Worm (Caenorhabditis elegans) whole organism, midembryonic: ENCODE measurements around the gene tyra-2.

Source experiments
- T22C8.4 ChIP-seq: fragments of 200-800 bp; sonication (Bioruptor generic); IDR thresholded peaks from 2 replicates; pipeline ENCODE4 v1.3.6; 2022; ENCODE audit warnings: missing genetic modification characterization, missing compliant biosample characterization
- cog-1 ChIP-seq: sonication (generic microtip); optimal IDR thresholded peaks from 2 replicates; lab custom pipeline; 2016; ENCODE audit warnings: missing genetic modification characterization, missing compliant biosample characterization
- flt-1 ChIP-seq: fragments of 200-800 bp; sonication (Bioruptor generic); IDR thresholded peaks from 2 replicates; pipeline ENCODE4 v1.3.6; 2022; ENCODE audit warnings: missing genetic modification characterization, missing compliant biosample characterization
- klf-2 ChIP-seq: fragments of 200-800 bp; sonication (Bioruptor generic); conservative IDR thresholded peaks from 2 replicates; pipeline ENCODE4 v1.3.6; 2022; ENCODE audit warnings: missing genetic modification reagents, missing genetic modification characterization, missing compliant biosample characterization
- med-1 ChIP-seq: sonication (generic microtip); optimal IDR thresholded peaks from 2 replicates; lab custom pipeline; 2017; ENCODE audit warnings: missing genetic modification characterization, mild to moderate bottlenecking, missing compliant biosample characterization, antibody characterized with exemption, missing genetic modification reagents; ENCODE audit not compliant: insufficient read depth
- ref-1 ChIP-seq: fragments of 200-800 bp; sonication (Bioruptor generic); conservative IDR thresholded peaks from 2 replicates; pipeline ENCODE4 v1.3.6; 2022; ENCODE audit warnings: missing genetic modification reagents, missing genetic modification characterization, missing compliant biosample characterization
- tab-1 ChIP-seq: fragments of 200-800 bp; sonication (Bioruptor generic); IDR thresholded peaks from 2 replicates; pipeline ENCODE4 v1.3.6; 2022; ENCODE audit warnings: missing genetic modification characterization, missing compliant biosample characterization
- ztf-23 ChIP-seq: fragments of 200-800 bp; sonication (Bioruptor generic); IDR thresholded peaks from 2 replicates; pipeline ENCODE4 v1.3.6; 2022; ENCODE audit warnings: missing genetic modification reagents, missing genetic modification characterization, missing compliant biosample characterization
- ztf-29 ChIP-seq: fragments of 200-800 bp; sonication (Bioruptor generic); IDR thresholded peaks from 2 replicates; pipeline ENCODE4 v1.3.6; 2022; ENCODE audit warnings: missing genetic modification reagents, missing genetic modification characterization, missing compliant biosample characterization

The tyra-2 gene

DNA sequence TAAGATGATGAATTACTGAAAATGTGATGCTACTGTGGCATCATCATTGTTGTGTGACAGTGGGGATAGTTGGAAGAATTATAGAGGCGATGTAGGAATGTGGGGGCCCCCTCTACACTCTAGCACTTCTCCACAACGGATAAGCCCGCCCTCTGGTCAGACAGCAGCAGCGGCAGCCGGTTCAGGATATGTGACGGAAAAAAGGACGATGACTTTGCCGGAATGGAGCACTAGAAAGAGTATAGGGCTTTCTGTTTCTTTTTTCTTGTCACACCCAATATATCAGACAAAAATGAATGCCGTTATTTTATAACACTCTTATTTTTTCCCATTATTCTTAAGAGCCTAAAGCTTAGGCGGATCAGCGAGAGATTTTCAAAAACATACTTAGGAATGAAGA lies at the start of gene tyra-2:
TSS of gene tyra-2 (minus strand) at position 101 of the 400 bp plus-strand sequence.
- TF ChIP-seq ref-1 (GFP tag; lab: Robert Waterston, UW) (no peak), ztf-29 (GFP tag; lab: Robert Waterston, UW) (no peak), klf-2 (no peak), flt-1 (no peak)

ce11 chrX:7050290-7050689 lies 44.9 kb upstream of the tyra-2 start, which contains the start of gene ubc-17:
Gene ubc-17 (plus strand): TSS chrX:7050590.
- no peak for TF ChIP-seq flt-1
- TF ChIP-seq med-1 (GFP tag; lab: Kevin White, UChicago): no peak
- no peak for TF ChIP-seq T22C8.4 (GFP tag; lab: Robert Waterston, UW)
- no peak for TF ChIP-seq ref-1 (GFP tag; lab: Robert Waterston, UW)
- TF ChIP-seq klf-2: no peak
- TF ChIP-seq cog-1 (tag; lab: Kevin White, UChicago): no peak
- no peak for TF ChIP-seq ztf-23
- TF ChIP-seq tab-1 (GFP tag; lab: Robert Waterston, UW): no peak
- no peak for TF ChIP-seq ztf-29 (GFP tag; lab: Robert Waterston, UW)

DNA sequence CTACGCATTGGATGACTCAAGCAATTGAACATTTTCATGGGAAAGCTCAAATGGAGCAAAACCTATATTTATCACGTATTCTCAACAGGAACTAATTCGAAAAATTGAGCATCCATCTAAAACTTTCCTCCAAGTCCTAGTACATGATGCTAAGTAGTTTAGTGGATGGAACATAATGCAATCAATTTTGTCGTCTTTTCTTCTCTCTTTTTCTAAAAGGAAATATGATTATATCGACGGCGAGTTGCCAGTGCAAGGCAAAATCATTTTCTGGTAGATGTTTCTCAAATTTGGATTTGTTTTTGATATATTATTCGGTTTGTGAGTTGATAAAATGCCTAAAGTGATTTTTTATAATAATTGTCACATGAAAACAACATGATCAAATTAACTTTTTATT lies 35.4 kb upstream of the tyra-2 start:
- TF ChIP-seq ztf-23 (no peak), klf-2 (no peak)

- TF ChIP-seq ref-1 (GFP tag; lab: Robert Waterston, UW): no peak
- TF ChIP-seq flt-1: no peak
- no peak for TF ChIP-seq ztf-29 (GFP tag; lab: Robert Waterston, UW)
- no peak for TF ChIP-seq klf-2
- TF ChIP-seq tab-1 (GFP tag; lab: Robert Waterston, UW): no peak
- TF ChIP-seq med-1 (GFP tag; lab: Kevin White, UChicago): no peak
- no peak for TF ChIP-seq ztf-23
- no peak for TF ChIP-seq T22C8.4 (GFP tag; lab: Robert Waterston, UW)
- TF ChIP-seq cog-1 (tag; lab: Kevin White, UChicago): no peak
Measured at ce11 chrX:7037998-7038397, 32.6 kb upstream of the tyra-2 start.

DNA sequence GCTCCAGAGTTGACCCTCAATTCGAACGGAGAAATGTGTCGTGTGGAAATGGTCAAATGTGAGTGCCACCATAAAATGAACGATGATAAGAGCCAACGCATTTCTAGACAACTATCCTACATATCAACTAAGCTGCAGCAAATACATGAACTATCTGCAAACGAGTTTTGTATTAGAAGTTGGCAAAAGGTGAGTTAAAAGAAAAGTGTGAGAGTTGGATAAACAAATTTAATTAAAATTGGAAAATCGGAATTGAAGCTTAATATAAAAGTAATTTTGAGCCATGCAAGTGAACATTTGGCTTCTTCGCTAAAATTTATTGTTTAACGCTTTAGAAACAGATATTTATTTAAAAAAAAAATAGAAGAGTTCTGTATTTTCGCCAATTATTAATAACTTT lies 30.6 kb upstream of the tyra-2 start, which contains the start of gene cest-19:
TSS of gene cest-19 (minus strand) at position 101 of the 400 bp plus-strand sequence.
- TF ChIP-seq flt-1: no peak

DNA sequence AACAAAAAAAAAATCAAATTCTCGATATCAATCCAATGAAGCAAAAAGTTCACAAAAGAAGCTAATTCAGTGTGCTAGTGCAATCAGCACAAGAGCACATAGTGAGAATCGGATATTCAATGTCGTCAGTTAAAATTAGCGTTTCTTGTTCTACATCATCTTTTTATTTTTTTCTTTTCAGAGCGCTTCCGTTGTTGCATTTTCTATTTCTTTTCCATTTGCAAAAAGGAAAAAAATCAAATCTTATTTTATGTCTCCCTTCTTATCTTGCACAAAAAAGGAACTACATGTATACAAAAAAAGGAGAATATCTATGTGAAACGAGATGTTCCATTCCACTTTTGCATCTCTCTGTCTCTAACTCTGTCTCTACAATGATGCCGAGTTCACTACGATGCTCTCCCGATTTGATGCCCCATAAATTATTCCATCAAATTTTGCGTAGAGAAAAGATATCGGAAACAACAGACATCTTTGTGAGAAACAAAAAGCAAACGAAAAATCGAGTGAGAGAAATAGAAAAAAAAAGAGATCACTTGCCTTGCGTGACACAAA lies 28.4 kb upstream of the tyra-2 start:
- TF ChIP-seq cog-1 (tag; lab: Kevin White, UChicago) (no peak), ztf-23 (no peak), T22C8.4 (GFP tag; lab: Robert Waterston, UW) (no peak), klf-2 (no peak), flt-1 (no peak), tab-1 (GFP tag; lab: Robert Waterston, UW) (no peak), ztf-29 (GFP tag; lab: Robert Waterston, UW) (no peak), ref-1 (GFP tag; lab: Robert Waterston, UW) (no peak), med-1 (GFP tag; lab: Kevin White, UChicago) (no peak)

ce11 chrX:7028836-7029235 lies 23.5 kb upstream of the tyra-2 start, which contains the start of gene flp-26:
Gene flp-26 (plus strand): TSS chrX:7029136.
- TF ChIP-seq T22C8.4 (GFP tag; lab: Robert Waterston, UW) (no peak), ztf-29 (GFP tag; lab: Robert Waterston, UW) (no peak), tab-1 (GFP tag; lab: Robert Waterston, UW) (no peak)

- no peak for TF ChIP-seq ref-1 (GFP tag; lab: Robert Waterston, UW)
- no peak for TF ChIP-seq flt-1
- TF ChIP-seq T22C8.4 (GFP tag; lab: Robert Waterston, UW): no peak
- TF ChIP-seq med-1 (GFP tag; lab: Kevin White, UChicago): no peak
- TF ChIP-seq tab-1 (GFP tag; lab: Robert Waterston, UW): no peak
- TF ChIP-seq cog-1 (tag; lab: Kevin White, UChicago): no peak
- no peak for TF ChIP-seq ztf-23
- TF ChIP-seq ztf-29 (GFP tag; lab: Robert Waterston, UW): no peak
- TF ChIP-seq klf-2: no peak
Measured at ce11 chrX:7019733-7020132, 14.4 kb upstream of the tyra-2 start, which contains the start of gene cah-5. Gene cah-5 (plus strand): TSS chrX:7020033.

- TF ChIP-seq cog-1 (tag; lab: Kevin White, UChicago) (no peak), klf-2 (no peak), T22C8.4 (GFP tag; lab: Robert Waterston, UW) (no peak), ztf-23 (no peak), ref-1 (GFP tag; lab: Robert Waterston, UW) (no peak), med-1 (GFP tag; lab: Kevin White, UChicago) (no peak), ztf-29 (GFP tag; lab: Robert Waterston, UW) (no peak), flt-1 (no peak), tab-1 (GFP tag; lab: Robert Waterston, UW) (no peak)
Measured at ce11 chrX:7005919-7006318, 544 bp upstream of the tyra-2 start.

- TF ChIP-seq med-1 (GFP tag; lab: Kevin White, UChicago): no peak
- no peak for TF ChIP-seq ztf-23
- TF ChIP-seq ref-1 (GFP tag; lab: Robert Waterston, UW): no peak
- TF ChIP-seq T22C8.4 (GFP tag; lab: Robert Waterston, UW): no peak
- no peak for TF ChIP-seq flt-1
- TF ChIP-seq ztf-29 (GFP tag; lab: Robert Waterston, UW): no peak
- no peak for TF ChIP-seq tab-1 (GFP tag; lab: Robert Waterston, UW)
- TF ChIP-seq cog-1 (tag; lab: Kevin White, UChicago): no peak
Measured at ce11 chrX:7001933-7002332, 3.4 kb downstream of the tyra-2 start.

DNA sequence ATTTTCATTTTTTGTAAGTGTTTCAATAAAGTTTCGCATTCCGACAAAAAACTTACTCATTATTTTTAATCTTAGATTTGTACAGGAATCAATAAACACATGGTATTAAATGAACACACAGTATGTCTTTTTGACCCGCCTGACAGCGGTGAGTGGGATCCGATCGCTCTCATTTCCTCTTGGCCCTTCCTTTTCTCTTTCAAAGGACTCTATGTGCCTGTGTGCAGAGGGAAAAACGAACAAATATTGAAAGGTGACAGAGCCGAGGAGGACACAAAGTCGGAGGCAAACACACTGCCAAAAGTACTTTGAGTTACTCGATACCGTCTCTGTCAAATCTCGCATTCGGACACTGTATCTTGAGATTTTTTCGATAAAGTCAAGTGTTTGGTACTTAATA lies 8.9 kb downstream of the tyra-2 start, which contains the start of the genes F01E11.20 and tsp-16:
TSS of gene F01E11.20 (minus strand) at position 101 of the 400 bp plus-strand sequence.
TSS of gene tsp-16 (minus strand) at position 173 of the 400 bp plus-strand sequence.
- TF ChIP-seq klf-2: no peak
- TF ChIP-seq cog-1 (tag; lab: Kevin White, UChicago): no peak
- no peak for TF ChIP-seq T22C8.4 (GFP tag; lab: Robert Waterston, UW)
- no peak for TF ChIP-seq med-1 (GFP tag; lab: Kevin White, UChicago)
- TF ChIP-seq tab-1 (GFP tag; lab: Robert Waterston, UW): no peak
- no peak for TF ChIP-seq flt-1
- TF ChIP-seq ztf-29 (GFP tag; lab: Robert Waterston, UW): no peak
- no peak for TF ChIP-seq ztf-23
- no peak for TF ChIP-seq ref-1 (GFP tag; lab: Robert Waterston, UW)
